Worm (Caenorhabditis elegans) whole organism, late embryonic: Measurements from ENCODE around the gene Y50E8A.5.

Experiments
- C08G9.2 ChIP-seq: sonication (generic microtip); optimal IDR thresholded peaks from 2 replicates; lab custom pipeline; 2016; ENCODE audit warnings: mild to moderate bottlenecking, missing genetic modification characterization, moderate library complexity, missing compliant biosample characterization
- C38D4.7 ChIP-seq: fragments of 200-800 bp; sonication (Bioruptor generic); optimal IDR thresholded peaks from 2 replicates; lab custom pipeline; 2018; ENCODE audit warnings: mild to moderate bottlenecking, missing genetic modification characterization, moderate library complexity, missing compliant biosample characterization
- K02D7.2 ChIP-seq: sonication (generic microtip); optimal IDR thresholded peaks from 2 replicates; lab custom pipeline; 2017; ENCODE audit warnings: mild to moderate bottlenecking, missing genetic modification characterization, missing compliant biosample characterization
- K09A11.1 ChIP-seq: sonication (generic microtip); optimal IDR thresholded peaks from 2 replicates; lab custom pipeline; 2017; ENCODE audit warnings: antibody characterized with exemption, mild to moderate bottlenecking, missing genetic modification characterization, missing compliant biosample characterization; ENCODE audit not compliant: insufficient read depth
- T23F11.4 ChIP-seq: fragments of 200-800 bp; sonication (Bioruptor generic); optimal IDR thresholded peaks from 2 replicates; lab custom pipeline; 2018; ENCODE audit warnings: mild to moderate bottlenecking, missing genetic modification characterization, missing compliant biosample characterization
- Y22D7AL.16 ChIP-seq: sonication (generic microtip); optimal IDR thresholded peaks from 2 replicates; lab custom pipeline; 2016; ENCODE audit warnings: missing genetic modification characterization, missing compliant biosample characterization
- ahr-1 ChIP-seq: sonication (generic microtip); optimal IDR thresholded peaks from 2 replicates; lab custom pipeline; 2016; ENCODE audit warnings: missing genetic modification characterization, missing compliant biosample characterization
- ama-1 ChIP-seq: fragments of 150-350 bp; optimal IDR thresholded peaks from 2 replicates; lab custom pipeline; 2014
- ceh-18 ChIP-seq: sonication (generic microtip); optimal IDR thresholded peaks from 2 replicates; lab custom pipeline; 2016; ENCODE audit warnings: missing genetic modification characterization, missing compliant biosample characterization
- ceh-19 ChIP-seq: fragments of 200-800 bp; sonication (Bioruptor generic); optimal IDR thresholded peaks from 2 replicates; lab custom pipeline; 2018; ENCODE audit warnings: mild to moderate bottlenecking, missing genetic modification characterization, missing compliant biosample characterization
- ceh-2 ChIP-seq: sonication (generic microtip); optimal IDR thresholded peaks from 2 replicates; lab custom pipeline; 2016; ENCODE audit warnings: missing genotype, missing genetic modification characterization, missing compliant biosample characterization
- ceh-31 ChIP-seq: sonication (generic microtip); optimal IDR thresholded peaks from 2 replicates; lab custom pipeline; 2016; ENCODE audit warnings: missing genetic modification characterization, missing compliant biosample characterization
- ceh-34 ChIP-seq: sonication (generic microtip); optimal IDR thresholded peaks from 2 replicates; lab custom pipeline; 2016; ENCODE audit warnings: mild to moderate bottlenecking, missing genetic modification characterization, missing compliant biosample characterization
- ceh-48 ChIP-seq: sonication (generic microtip); optimal IDR thresholded peaks from 2 replicates; lab custom pipeline; 2016; ENCODE audit warnings: missing genetic modification characterization, inconsistent platforms, missing compliant biosample characterization
- che-1 ChIP-seq: sonication (generic microtip); optimal IDR thresholded peaks from 2 replicates; lab custom pipeline; 2016; ENCODE audit warnings: mild to moderate bottlenecking, missing genetic modification characterization, missing compliant biosample characterization
- dmd-4 ChIP-seq: sonication (generic microtip); optimal IDR thresholded peaks from 2 replicates; lab custom pipeline; 2016; ENCODE audit warnings: borderline replicate concordance, missing genetic modification characterization, missing compliant biosample characterization
- eyg-1 ChIP-seq: sonication (generic microtip); optimal IDR thresholded peaks from 2 replicates; lab custom pipeline; 2016; ENCODE audit warnings: missing genotype, missing genetic modification characterization, missing compliant biosample characterization
- fax-1 ChIP-seq: sonication (generic microtip); optimal IDR thresholded peaks from 2 replicates; lab custom pipeline; 2016; ENCODE audit warnings: missing genotype, missing genetic modification characterization, missing compliant biosample characterization
- hlh-13 ChIP-seq: fragments of 200-800 bp; sonication (Bioruptor generic); optimal IDR thresholded peaks from 2 replicates; lab custom pipeline; 2018; ENCODE audit warnings: mild to moderate bottlenecking, missing genetic modification characterization, missing compliant biosample characterization
- hlh-15 ChIP-seq: sonication (generic microtip); optimal IDR thresholded peaks from 2 replicates; lab custom pipeline; 2016; ENCODE audit warnings: missing genetic modification characterization, missing compliant biosample characterization
- hlh-30 ChIP-seq: sonication (generic microtip); optimal IDR thresholded peaks from 2 replicates; lab custom pipeline; 2017; ENCODE audit warnings: antibody characterized with exemption, missing genetic modification characterization, missing compliant biosample characterization; ENCODE audit not compliant: insufficient read depth
- hlh-8 ChIP-seq: sonication (generic microtip); optimal IDR thresholded peaks from 2 replicates; lab custom pipeline; 2016; ENCODE audit warnings: missing genotype, missing genetic modification characterization, missing compliant biosample characterization
- lim-6 ChIP-seq: sonication (generic microtip); optimal IDR thresholded peaks from 2 replicates; lab custom pipeline; 2016; ENCODE audit warnings: missing genetic modification characterization, missing compliant biosample characterization
- lin-11 ChIP-seq: fragments of 200-800 bp; sonication (Bioruptor generic); optimal IDR thresholded peaks from 2 replicates; lab custom pipeline; 2018; ENCODE audit warnings: mild to moderate bottlenecking, missing genetic modification characterization, missing compliant biosample characterization
- madf-2 ChIP-seq: sonication (generic microtip); optimal IDR thresholded peaks from 2 replicates; lab custom pipeline; 2017; ENCODE audit warnings: missing genetic modification characterization, missing compliant biosample characterization
- mec-3 ChIP-seq: sonication (generic microtip); optimal IDR thresholded peaks from 2 replicates; lab custom pipeline; 2016; ENCODE audit warnings: borderline replicate concordance, missing genetic modification characterization, missing compliant biosample characterization
- nhr-11 ChIP-seq: fragments of 150-350 bp; optimal IDR thresholded peaks from 2 replicates; lab custom pipeline; 2014; ENCODE audit warnings: missing biosample characterization, missing genetic modification characterization
- nhr-232 ChIP-seq: sonication (generic microtip); optimal IDR thresholded peaks from 2 replicates; lab custom pipeline; 2016; ENCODE audit warnings: missing genetic modification characterization, missing compliant biosample characterization
- odd-2 ChIP-seq: sonication (generic microtip); optimal IDR thresholded peaks from 2 replicates; lab custom pipeline; 2017; ENCODE audit warnings: antibody characterized with exemption, mild to moderate bottlenecking, missing genetic modification characterization, missing compliant biosample characterization
- pag-3 ChIP-seq: sonication (generic microtip); optimal IDR thresholded peaks from 2 replicates; lab custom pipeline; 2016; ENCODE audit warnings: missing compliant biosample characterization, missing genetic modification characterization, borderline replicate concordance
- pha-2 ChIP-seq: sonication (generic microtip); optimal IDR thresholded peaks from 2 replicates; lab custom pipeline; 2017; ENCODE audit warnings: mild to moderate bottlenecking, missing genetic modification characterization, missing compliant biosample characterization
- pha-4 ChIP-seq: fragments of 150-350 bp; optimal IDR thresholded peaks from 2 replicates; lab custom pipeline; 2018; ENCODE audit warnings: missing biosample characterization, missing genetic modification reagents, missing genetic modification characterization
- rnt-1 ChIP-seq: sonication (generic microtip); optimal IDR thresholded peaks from 2 replicates; lab custom pipeline; 2016; ENCODE audit warnings: missing genetic modification characterization, missing compliant biosample characterization
- sox-2 ChIP-seq: fragments of 200-800 bp; sonication (Bioruptor generic); IDR thresholded peaks from 2 replicates; pipeline ENCODE4 v1.3.6; 2022; ENCODE audit warnings: missing genetic modification reagents, missing genetic modification characterization, missing compliant biosample characterization
- sox-4 ChIP-seq: sonication (generic microtip); optimal IDR thresholded peaks from 2 replicates; lab custom pipeline; 2017; ENCODE audit warnings: mild to moderate bottlenecking, missing genetic modification characterization, inconsistent platforms, missing compliant biosample characterization
- ttx-3 ChIP-seq: sonication (generic microtip); optimal IDR thresholded peaks from 2 replicates; lab custom pipeline; 2016; ENCODE audit warnings: missing genetic modification reagents, missing genetic modification characterization, missing compliant biosample characterization
- unc-3 ChIP-seq, 2 experiments: fragments of 200-800 bp in 1 of 2; sonication (Bioruptor generic) in 1 of 2; sonication (generic microtip) in 1 of 2; conservative IDR thresholded peaks in 1 of 2; optimal IDR thresholded peaks in 1 of 2; 2 replicates each; pipeline versions ENCODE4 v1.3.6 to Lab custom; 2016 to 2022; ENCODE audit warnings: missing compliant biosample characterization in 2 of 2, missing genetic modification characterization in 2 of 2, missing genetic modification reagents in 1 of 2
- unc-42 ChIP-seq: sonication (generic microtip); optimal IDR thresholded peaks from 2 replicates; lab custom pipeline; 2016; ENCODE audit warnings: missing genotype, missing genetic modification characterization, missing compliant biosample characterization
- unc-86 ChIP-seq: sonication (generic microtip); optimal IDR thresholded peaks from 2 replicates; lab custom pipeline; 2016; ENCODE audit warnings: missing genetic modification characterization, missing compliant biosample characterization
- zip-5 ChIP-seq: sonication (generic microtip); optimal IDR thresholded peaks from 2 replicates; lab custom pipeline; 2016; ENCODE audit warnings: missing genetic modification characterization, missing compliant biosample characterization
- ztf-16 ChIP-seq: sonication (generic microtip); optimal IDR thresholded peaks from 2 replicates; lab custom pipeline; 2017; ENCODE audit warnings: missing genetic modification characterization, missing compliant biosample characterization

The Y50E8A.5 gene

ce11 chrV:14723020-14723419, 13.7 kb downstream of the Y50E8A.5 start, which contains the start of gene R08A2.7:
TSS of gene R08A2.7 (plus strand) at chrV:14723320.
- no peak for TF ChIP-seq T23F11.4
- no peak for TF ChIP-seq mec-3
- no peak for TF ChIP-seq zip-5 (tag; lab: Kevin White, UChicago)
- no peak for TF ChIP-seq sox-4 (tag; lab: Kevin White, UChicago)

ce11 chrV:14719491-14719890, 17.3 kb downstream of the Y50E8A.5 start, which contains the start of gene R08A2.1:
TSS of gene R08A2.1 (minus strand) at chrV:14719591.
- TF ChIP-seq rnt-1 (no peak), unc-86 (no peak), lin-11 (no peak), eyg-1 (no peak), pag-3 (tag; lab: Kevin White, UChicago) (no peak), hlh-8 (no peak), sox-2 (GFP tag; lab: Robert Waterston, UW) (no peak), K02D7.2 (tag; lab: Kevin White, UChicago) (no peak), hlh-15 (no peak), madf-2 (tag; lab: Kevin White, UChicago) (no peak), C38D4.7 (no peak), che-1 (no peak), pha-2 (tag; lab: Kevin White, UChicago) (no peak), ceh-48 (tag; lab: Kevin White, UChicago) (no peak)
- TF ChIP-seq, all 69 proteins: peak for 0

ce11 chrV:14716114-14716513, 20.6 kb downstream of the Y50E8A.5 start, which contains the start of gene fbxa-147:
TSS of gene fbxa-147 (plus strand) at chrV:14716499.
- TF ChIP-seq ztf-16 (tag; lab: Kevin White, UChicago): no peak
- no peak for TF ChIP-seq pag-3 (tag; lab: Kevin White, UChicago)
- no peak for TF ChIP-seq K02D7.2 (tag; lab: Kevin White, UChicago)
- no peak for TF ChIP-seq odd-2 (tag; lab: Kevin White, UChicago)
- TF ChIP-seq ceh-18 (tag; lab: Kevin White, UChicago): no peak
- no peak for TF ChIP-seq che-1
- TF ChIP-seq sox-4 (tag; lab: Kevin White, UChicago): no peak
- no peak for TF ChIP-seq hlh-13 (GFP tag; lab: Kevin White, UChicago)

ce11 chrV:14715608-14716007, 21.1 kb downstream of the Y50E8A.5 start, which contains the start of gene R08A2.2:
TSS of gene R08A2.2 (minus strand) at chrV:14715708.
- TF ChIP-seq ama-1 (no peak), C08G9.2 (tag; lab: Kevin White, UChicago) (no peak), nhr-11 (tag; lab: Kevin White, UChicago) (no peak), ceh-19 (GFP tag; lab: Kevin White, UChicago) (no peak), ttx-3 (tag; lab: Kevin White, UChicago) (no peak), hlh-8 (no peak), ceh-31 (tag; lab: Kevin White, UChicago) (no peak), lim-6 (tag; lab: Kevin White, UChicago) (no peak), lin-11 (no peak), ceh-2 (no peak), Y22D7AL.16 (tag; lab: Kevin White, UChicago) (no peak), zip-5 (tag; lab: Kevin White, UChicago) (no peak), unc-3 (GFP tag; conservative IDR thresholded peaks at IDR 0.05; lab: Robert Waterston, UW) (no peak), unc-3 (tag; optimal IDR thresholded peaks at IDR 0.05; lab: Kevin White, UChicago) (no peak), mec-3 (no peak)

- TF ChIP-seq lin-11: no peak
- no peak for TF ChIP-seq ceh-34 (tag; lab: Kevin White, UChicago)
- no peak for TF ChIP-seq hlh-30 (tag; lab: Kevin White, UChicago)
- no peak for TF ChIP-seq pha-4 (tag; lab: Kevin White, UChicago)
- TF ChIP-seq sox-4 (tag; lab: Kevin White, UChicago): no peak
- no peak for TF ChIP-seq nhr-11 (tag; lab: Kevin White, UChicago)
- TF ChIP-seq K09A11.1: no peak
- TF ChIP-seq nhr-232 (tag; lab: Kevin White, UChicago): no peak
- TF ChIP-seq rnt-1: no peak
- no peak for TF ChIP-seq ahr-1 (tag; lab: Kevin White, UChicago)
- no peak for TF ChIP-seq ceh-18 (tag; lab: Kevin White, UChicago)
- no peak for TF ChIP-seq eyg-1
- no peak for TF ChIP-seq hlh-13 (GFP tag; lab: Kevin White, UChicago)
- no peak for TF ChIP-seq unc-42
- no peak for TF ChIP-seq dmd-4 (tag; lab: Kevin White, UChicago)
- no peak for TF ChIP-seq fax-1 (tag; lab: Kevin White, UChicago)
- TF ChIP-seq ceh-2: no peak
- no peak for TF ChIP-seq K02D7.2 (tag; lab: Kevin White, UChicago)
- no peak for TF ChIP-seq zip-5 (tag; lab: Kevin White, UChicago)
- no peak for TF ChIP-seq odd-2 (tag; lab: Kevin White, UChicago)
These were observed 24.4 kb downstream of the Y50E8A.5 start, which contains the start of gene R08A2.5 for ce11 chrV:14712316-14712715. TSS of gene R08A2.5 (plus strand) at chrV:14712616.
